Fruit fly (Drosophila melanogaster) whole organism, embryonic: ENCODE results near the gene CG8509.

ENCODE experiments used
- ATbp ChIP-seq: fragments of 200-800 bp; sonication (Bioruptor generic); optimal IDR thresholded peaks from 2 replicates; lab custom pipeline; 2017; ENCODE audit warnings: missing biosample characterization, mild to moderate bottlenecking, missing genetic modification characterization, missing genetic modification reagents
- Atf-2 ChIP-seq: fragments of 200-800 bp; sonication (Bioruptor generic); optimal IDR thresholded peaks from 2 replicates; lab custom pipeline; 2016; ENCODE audit warnings: missing biosample characterization, missing genetic modification characterization
- CG10147 ChIP-seq: fragments of 200-800 bp; sonication (Bioruptor generic); optimal IDR thresholded peaks from 2 replicates; lab custom pipeline; 2019; ENCODE audit warnings: missing biosample characterization, mild to moderate bottlenecking, missing genetic modification characterization, moderate library complexity
- CG12104 ChIP-seq: fragments of 200-800 bp; sonication (Bioruptor generic); optimal IDR thresholded peaks from 3 replicates; lab custom pipeline; 2016; ENCODE audit warnings: missing biosample characterization, missing genetic modification characterization
- CG2875 ChIP-seq: fragments of 200-800 bp; sonication (Bioruptor generic); optimal IDR thresholded peaks from 2 replicates; lab custom pipeline; 2017; ENCODE audit warnings: missing biosample characterization, mild to moderate bottlenecking, missing genetic modification characterization, missing genetic modification reagents
- CG2889 ChIP-seq: fragments of 200-800 bp; sonication (Bioruptor generic); IDR thresholded peaks from 3 replicates; pipeline ENCODE4 v1.3.6; 2022; ENCODE audit warnings: missing biosample characterization, missing genetic modification characterization
- CG31224 ChIP-seq: fragments of 200-800 bp; sonication (Bioruptor generic); IDR thresholded peaks from 2 replicates; pipeline ENCODE4 v1.3.6; 2022; ENCODE audit warnings: missing biosample characterization, missing genetic modification characterization
- CG33557 ChIP-seq: fragments of 200-800 bp; sonication (Bioruptor generic); optimal IDR thresholded peaks from 2 replicates; lab custom pipeline; 2019; ENCODE audit warnings: missing biosample characterization, mild to moderate bottlenecking, missing genetic modification characterization, moderate library complexity
- CG34376 ChIP-seq: fragments of 200-800 bp; sonication (Bioruptor generic); optimal IDR thresholded peaks from 2 replicates; lab custom pipeline; 2018; ENCODE audit warnings: missing biosample characterization, mild to moderate bottlenecking, missing genetic modification characterization
- CG34422 ChIP-seq: fragments of 200-800 bp; sonication (Bioruptor generic); IDR thresholded peaks from 3 replicates; pipeline ENCODE4 v1.3.6; 2022; ENCODE audit warnings: missing biosample characterization, missing genetic modification characterization
- CG3995 ChIP-seq: fragments of 200-800 bp; sonication (Bioruptor generic); optimal IDR thresholded peaks from 3 replicates; lab custom pipeline; 2016; ENCODE audit warnings: missing biosample characterization, missing genetic modification characterization
- CG6272 ChIP-seq: fragments of 200-800 bp; sonication (Bioruptor generic); IDR thresholded peaks from 2 replicates; pipeline ENCODE4 v1.3.6; 2022; ENCODE audit warnings: missing biosample characterization, missing genetic modification characterization
- CG6854 ChIP-seq: fragments of 200-800 bp; sonication (Bioruptor generic); optimal IDR thresholded peaks from 3 replicates; lab custom pipeline; 2017; ENCODE audit warnings: missing biosample characterization, mild to moderate bottlenecking, missing genetic modification characterization
- CG7839 ChIP-seq: fragments of 200-800 bp; sonication (Bioruptor generic); optimal IDR thresholded peaks from 3 replicates; lab custom pipeline; 2018; ENCODE audit warnings: missing biosample characterization, mild to moderate bottlenecking, missing genetic modification characterization, moderate library complexity
- CG7928 ChIP-seq: fragments of 200-800 bp; sonication (Bioruptor generic); optimal IDR thresholded peaks from 2 replicates; lab custom pipeline; 2017; ENCODE audit warnings: missing biosample characterization, mild to moderate bottlenecking, missing genetic modification characterization
- CG7963 ChIP-seq: fragments of 200-800 bp; sonication (Bioruptor generic); IDR thresholded peaks from 3 replicates; pipeline ENCODE4 v1.3.6; 2022; ENCODE audit warnings: missing biosample characterization, missing genetic modification characterization; ENCODE audit not compliant: partially characterized antibody
- CG8089 ChIP-seq: fragments of 200-800 bp; sonication (Bioruptor generic); optimal IDR thresholded peaks from 3 replicates; lab custom pipeline; 2016; ENCODE audit warnings: missing biosample characterization, missing genetic modification characterization
- CG9215 ChIP-seq: fragments of 200-800 bp; sonication (Bioruptor generic); IDR thresholded peaks from 2 replicates; pipeline ENCODE4 v1.3.6; 2022; ENCODE audit warnings: missing biosample characterization, missing genetic modification characterization
- CG9609 ChIP-seq: fragments of 200-800 bp; sonication (Bioruptor generic); optimal IDR thresholded peaks from 3 replicates; lab custom pipeline; 2016; ENCODE audit warnings: missing biosample characterization, missing genetic modification characterization
- CTCF ChIP-seq: fragments of 200-800 bp; sonication (Bioruptor generic); optimal IDR thresholded peaks from 2 replicates; lab custom pipeline; 2017; ENCODE audit warnings: missing biosample characterization, mild to moderate bottlenecking, missing genetic modification characterization, moderate library complexity
- Ets97D ChIP-seq: fragments of 200-800 bp; sonication (Bioruptor generic); optimal IDR thresholded peaks from 3 replicates; lab custom pipeline; 2016; ENCODE audit warnings: missing biosample characterization, missing genetic modification characterization
- GATAe ChIP-seq: fragments of 200-800 bp; sonication (Bioruptor generic); conservative IDR thresholded peaks from 2 replicates; pipeline ENCODE4 v1.3.6; 2022; ENCODE audit warnings: missing biosample characterization, missing genetic modification characterization
- HLH4C ChIP-seq: fragments of 200-800 bp; sonication (Bioruptor generic); IDR thresholded peaks from 3 replicates; pipeline ENCODE4 v1.3.6; 2022; ENCODE audit warnings: missing biosample characterization, missing genetic modification characterization; ENCODE audit not compliant: partially characterized antibody
- HLH54F ChIP-seq: fragments of 200-800 bp; sonication (Bioruptor generic); optimal IDR thresholded peaks from 3 replicates; lab custom pipeline; 2016; ENCODE audit warnings: missing biosample characterization, missing genetic modification characterization
- HmgD ChIP-seq: fragments of 200-800 bp; sonication (Bioruptor generic); optimal IDR thresholded peaks from 3 replicates; lab custom pipeline; 2016; ENCODE audit warnings: missing biosample characterization, missing genetic modification characterization
- MBD-R2 ChIP-seq: fragments of 200-800 bp; sonication (Bioruptor generic); IDR thresholded peaks from 2 replicates; pipeline ENCODE4 v1.3.6; 2022; ENCODE audit warnings: missing biosample characterization, missing genetic modification characterization
- NK7.1 ChIP-seq: fragments of 200-800 bp; sonication (Bioruptor generic); optimal IDR thresholded peaks from 3 replicates; lab custom pipeline; 2016; ENCODE audit warnings: missing biosample characterization, missing genetic modification characterization
- Ptx1 ChIP-seq: fragments of 200-800 bp; sonication (Bioruptor generic); IDR thresholded peaks from 2 replicates; pipeline ENCODE4 v1.3.6; 2022; ENCODE audit warnings: missing biosample characterization, missing genetic modification characterization
- Side ChIP-seq: fragments of 200-800 bp; sonication (Bioruptor generic); optimal IDR thresholded peaks from 2 replicates; lab custom pipeline; 2016; ENCODE audit warnings: missing biosample characterization, missing genetic modification characterization
- al ChIP-seq: fragments of 200-800 bp; sonication (Bioruptor generic); IDR thresholded peaks from 2 replicates; pipeline ENCODE4 v1.3.6; 2022; ENCODE audit warnings: missing biosample characterization, missing genetic modification characterization
- ap ChIP-seq: fragments of 200-800 bp; sonication (Bioruptor generic); IDR thresholded peaks from 2 replicates; pipeline ENCODE4 v1.3.6; 2022; ENCODE audit warnings: missing biosample characterization, missing genetic modification characterization
- cas ChIP-seq: fragments of 200-800 bp; sonication (Bioruptor generic); IDR thresholded peaks from 2 replicates; pipeline ENCODE4 v1.3.6; 2022; ENCODE audit warnings: missing biosample characterization, missing genetic modification characterization
- crc ChIP-seq: fragments of 200-800 bp; sonication (Bioruptor generic); optimal IDR thresholded peaks from 2 replicates; lab custom pipeline; 2016; ENCODE audit warnings: missing biosample characterization, missing genetic modification characterization
- da ChIP-seq: fragments of 200-800 bp; sonication (Bioruptor generic); optimal IDR thresholded peaks from 2 replicates; lab custom pipeline; 2016; ENCODE audit warnings: missing biosample characterization, missing genetic modification characterization
- en ChIP-seq: fragments of 200-800 bp; sonication (Bioruptor generic); optimal IDR thresholded peaks from 2 replicates; lab custom pipeline; 2016; ENCODE audit warnings: missing biosample characterization, missing genetic modification characterization
- her ChIP-seq: fragments of 200-800 bp; sonication (Bioruptor generic); optimal IDR thresholded peaks from 2 replicates; lab custom pipeline; 2016; ENCODE audit warnings: missing biosample characterization, missing genetic modification characterization
- hkb ChIP-seq, 2 experiments: fragments of 200-800 bp in 1 of 2; fragments of >200 bp in 1 of 2; sonication (Bioruptor generic) in 1 of 2; IDR thresholded peaks in 1 of 2; optimal IDR thresholded peaks in 1 of 2; 2 replicates each; pipeline versions ENCODE4 v1.3.6 to Lab custom; 2017 to 2022; ENCODE audit warnings: missing biosample characterization in 1 of 2, missing genetic modification characterization in 1 of 2
- hth ChIP-seq: fragments of >200 bp; optimal IDR thresholded peaks from 2 replicates; lab custom pipeline; 2017; ENCODE audit warnings: inconsistent platforms
- inv ChIP-seq: fragments of 200-800 bp; sonication (Bioruptor generic); IDR thresholded peaks from 2 replicates; pipeline ENCODE4 v1.3.6; 2022; ENCODE audit warnings: missing biosample characterization, missing genetic modification characterization; ENCODE audit not compliant: partially characterized antibody
- kay ChIP-seq: fragments of 200-800 bp; sonication (Bioruptor generic); optimal IDR thresholded peaks from 2 replicates; lab custom pipeline; 2016; ENCODE audit warnings: missing biosample characterization, missing genetic modification characterization
- klu ChIP-seq: fragments of 200-800 bp; sonication (Bioruptor generic); IDR thresholded peaks from 2 replicates; pipeline ENCODE4 v1.3.6; 2022; ENCODE audit warnings: missing biosample characterization, missing genetic modification characterization
- mirr ChIP-seq: fragments of 200-800 bp; sonication (Bioruptor generic); optimal IDR thresholded peaks from 3 replicates; lab custom pipeline; 2018; ENCODE audit warnings: missing biosample characterization, mild to moderate bottlenecking, missing genetic modification characterization
- rib ChIP-seq: fragments of 200-800 bp; sonication (Bioruptor generic); IDR thresholded peaks from 2 replicates; pipeline ENCODE4 v1.3.6; 2022; ENCODE audit warnings: missing biosample characterization, missing genetic modification characterization
- sqz ChIP-seq: fragments of 200-800 bp; sonication (Bioruptor generic); optimal IDR thresholded peaks from 3 replicates; lab custom pipeline; 2018; ENCODE audit warnings: missing biosample characterization, mild to moderate bottlenecking, missing genetic modification characterization
- stwl ChIP-seq: fragments of 200-800 bp; sonication (Bioruptor generic); optimal IDR thresholded peaks from 3 replicates; lab custom pipeline; 2018; ENCODE audit warnings: missing biosample characterization, mild to moderate bottlenecking, missing genetic modification characterization, moderate library complexity
- sug ChIP-seq: fragments of 200-800 bp; optimal IDR thresholded peaks from 2 replicates; lab custom pipeline; 2019; ENCODE audit warnings: missing biosample characterization, mild to moderate bottlenecking, missing genetic modification characterization, moderate library complexity
- tap ChIP-seq: fragments of 200-800 bp; optimal IDR thresholded peaks from 3 replicates; lab custom pipeline; 2019; ENCODE audit warnings: missing biosample characterization, mild to moderate bottlenecking, missing genetic modification characterization, moderate library complexity
- tll ChIP-seq, 2 experiments: fragments of 200-800 bp in 1 of 2; fragments of >200 bp in 1 of 2; sonication (Bioruptor generic) in 1 of 2; optimal IDR thresholded peaks; 2 replicates each; lab custom pipeline; 2017 to 2019; ENCODE audit warnings: missing biosample characterization in 2 of 2, missing genetic modification characterization in 2 of 2, mild to moderate bottlenecking in 1 of 2, moderate library complexity in 1 of 2
- vfl ChIP-seq: fragments of 200-800 bp; sonication (Bioruptor generic); optimal IDR thresholded peaks from 2 replicates; lab custom pipeline; 2016; ENCODE audit warnings: missing biosample characterization, missing genetic modification characterization
- zen2 ChIP-seq: fragments of 200-800 bp; sonication (Bioruptor generic); IDR thresholded peaks from 3 replicates; pipeline ENCODE4 v1.3.6; 2022; ENCODE audit warnings: missing biosample characterization, missing genetic modification characterization; ENCODE audit not compliant: partially characterized antibody

Gene CG8509

DNA sequence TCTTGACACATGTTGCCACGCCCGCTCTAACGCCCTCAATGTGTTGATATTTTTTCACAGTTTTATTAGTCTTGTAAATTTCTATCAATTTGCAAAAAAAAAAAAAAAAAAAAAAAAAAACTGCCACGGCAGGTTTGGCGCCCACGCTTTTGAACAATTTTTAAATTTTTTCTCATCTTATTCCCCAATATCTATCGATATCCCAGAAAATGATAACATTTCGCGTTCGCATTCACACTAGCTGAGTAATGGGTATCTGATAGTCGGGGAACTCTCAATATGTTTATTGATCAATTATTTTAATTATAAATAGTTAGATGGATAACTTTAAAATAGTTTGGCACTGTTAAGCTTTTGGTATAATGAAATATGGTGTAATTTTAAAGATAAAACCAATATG, 32.0 kb downstream of the CG8509 start (continued):
- TF ChIP-seq zen2 (GFP tag; lab: Robert Waterston, UW) (peak; percentile 90; the same call in 2 of the 3 replicates), CG7963 (peak; percentile 99), HLH4C (GFP tag; lab: Robert Waterston, UW) (peak; percentile 100)

DNA sequence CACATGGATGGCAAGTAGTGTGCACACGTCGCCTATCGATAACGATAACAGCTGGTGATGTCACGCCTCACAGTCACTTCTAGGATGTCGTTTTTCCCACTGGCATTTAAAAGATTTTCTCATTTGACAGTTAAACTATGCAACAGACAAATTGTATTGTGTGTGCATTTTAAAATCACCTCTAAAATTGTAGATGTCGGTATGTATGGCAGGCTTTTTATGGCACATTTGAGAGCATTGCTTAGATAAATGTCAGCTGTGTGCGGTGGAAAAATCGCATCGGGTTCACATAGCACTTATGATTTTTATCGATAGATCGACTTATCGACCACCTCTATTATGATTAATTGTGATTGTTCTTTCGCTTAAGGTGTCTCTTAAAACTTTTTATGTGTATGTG, 34.8 kb downstream of the CG8509 start, which contains the start of the genes ArgRS and CG8578:
Gene ArgRS, minus strand, starts transcription at position 7 of the 400 bp plus-strand sequence.
Gene CG8578, plus strand, starts transcription at position 338 of the 400 bp plus-strand sequence.
- TF ChIP-seq ap (GFP tag; lab: Robert Waterston, UW) (no peak), klu (GFP tag; lab: Robert Waterston, UW) (no peak; the same call in 1 of the 2 replicates), sug (tag; lab: Kevin White, UChicago) (peak; percentile 73), hth (lab: Kevin White, UChicago) (no peak), CG8089 (GFP tag; lab: Kevin White, UChicago) (no peak), HmgD (GFP tag; lab: Kevin White, UChicago) (peak; percentile 29), CG7839 (tag; lab: Kevin White, UChicago) (peak; percentile 67), CG2875 (GFP tag; lab: Kevin White, UChicago) (no peak), her (GFP tag; lab: Kevin White, UChicago) (peak; percentile 17), CG2889 (GFP tag; lab: Robert Waterston, UW) (no peak), CG6272 (GFP tag; lab: Robert Waterston, UW) (peak; percentile 69), hkb (optimal IDR thresholded peaks at IDR 0.05; lab: Kevin White, UChicago) (peak; percentile 48), hkb (GFP tag; IDR thresholded peaks at IDR 0.05; lab: Robert Waterston, UW) (peak; percentile 47; the same call in 1 of the 2 replicates), inv (GFP tag; lab: Robert Waterston, UW) (peak; percentile 85), ATbp (GFP tag; lab: Kevin White, UChicago) (no peak), CG33557 (peak; percentile 30), tll (GFP tag; optimal IDR thresholded peaks at IDR 0.05; lab: Kevin White, UChicago) (peak; percentile 72 to 94), CG34376 (GFP tag; lab: Kevin White, UChicago) (peak; percentile 28), Ptx1 (GFP tag; lab: Robert Waterston, UW) (peak; percentile 86), CG7928 (GFP tag; lab: Kevin White, UChicago) (no peak), CG9215 (GFP tag; lab: Robert Waterston, UW) (no peak), cas (GFP tag; lab: Robert Waterston, UW) (0 out of 2 replicates have a peak, but pooled peaks have one; percentile 28), Side (GFP tag; lab: Kevin White, UChicago) (peak; percentile 80), CG31224 (GFP tag; lab: Robert Waterston, UW) (no peak), GATAe (GFP tag; lab: Robert Waterston, UW) (0 out of 2 replicates have a peak, but pooled peaks have one; percentile 15), sqz (GFP tag; lab: Kevin White, UChicago) (no peak), CTCF (GFP tag; lab: Kevin White, UChicago) (peak; percentile 39), crc (peak; percentile 69), HLH54F (GFP tag; lab: Kevin White, UChicago) (peak; percentile 57), NK7.1 (GFP tag; lab: Kevin White, UChicago) (peak; percentile 48), CG3995 (peak; percentile 94), CG12104 (GFP tag; lab: Kevin White, UChicago) (no peak), kay (GFP tag; lab: Kevin White, UChicago) (peak; percentile 80), CG10147 (no peak), Ets97D (peak; percentile 73), Atf-2 (GFP tag; lab: Kevin White, UChicago) (peak; percentile 6), vfl (GFP tag; lab: Kevin White, UChicago) (peak; percentile 23), mirr (GFP tag; lab: Kevin White, UChicago) (no peak), en (GFP tag; lab: Kevin White, UChicago) (peak; percentile 63), CG34422 (GFP tag; lab: Robert Waterston, UW) (0 out of 3 replicates have a peak, but pooled peaks have one; percentile 36), da (GFP tag; lab: Kevin White, UChicago) (no peak), CG6854 (GFP tag; lab: Kevin White, UChicago) (no peak), tap (tag; lab: Kevin White, UChicago) (no peak), stwl (tag; lab: Kevin White, UChicago) (peak; percentile 30), MBD-R2 (GFP tag; lab: Robert Waterston, UW) (peak; percentile 75), CG9609 (GFP tag; lab: Kevin White, UChicago) (peak; percentile 6), al (GFP tag; lab: Robert Waterston, UW) (peak; percentile 32; the same call in 1 of the 2 replicates), rib (GFP tag; lab: Robert Waterston, UW) (no peak)
